Fruit fly (Drosophila melanogaster) whole organism, embryonic: ENCODE measurements around the gene GlcAT-P.

Source experiments
- Asciz ChIP-seq: fragments of 200-800 bp; sonication (Bioruptor generic); optimal IDR thresholded peaks from 2 replicates; lab custom pipeline; 2017; ENCODE audit warnings: missing biosample characterization, mild to moderate bottlenecking, missing genetic modification characterization, missing genetic modification reagents
- B-H2 ChIP-seq: fragments of 200-800 bp; sonication (Bioruptor generic); optimal IDR thresholded peaks from 2 replicates; lab custom pipeline; 2018; ENCODE audit warnings: missing biosample characterization, mild to moderate bottlenecking, missing genetic modification characterization
- BEAF-32 ChIP-seq: fragments of 200-800 bp; sonication (Bioruptor generic); optimal IDR thresholded peaks from 3 replicates; lab custom pipeline; 2017; ENCODE audit warnings: missing biosample characterization, missing genetic modification characterization, mild to moderate bottlenecking, moderate library complexity, missing genetic modification reagents
- CG10565 ChIP-seq: fragments of 200-800 bp; sonication (Bioruptor generic); optimal IDR thresholded peaks from 3 replicates; lab custom pipeline; 2016; ENCODE audit warnings: missing biosample characterization, mild to moderate bottlenecking, missing genetic modification characterization
- CG10654 ChIP-seq: fragments of 200-800 bp; sonication (Bioruptor generic); optimal IDR thresholded peaks from 2 replicates; lab custom pipeline; 2016; ENCODE audit warnings: missing biosample characterization, missing genetic modification characterization
- CG13424 ChIP-seq: fragments of 200-800 bp; sonication (Bioruptor generic); optimal IDR thresholded peaks from 2 replicates; lab custom pipeline; 2019; ENCODE audit warnings: missing biosample characterization, mild to moderate bottlenecking, missing genetic modification characterization, moderate library complexity
- CG14667 ChIP-seq: fragments of 200-800 bp; sonication (Bioruptor generic); IDR thresholded peaks from 2 replicates; pipeline ENCODE4 v1.3.6; 2022; ENCODE audit warnings: missing biosample characterization, missing genetic modification characterization
- CG17328 ChIP-seq: fragments of 200-800 bp; sonication (Bioruptor generic); IDR thresholded peaks from 2 replicates; pipeline ENCODE4 v1.3.6; 2022; ENCODE audit warnings: missing biosample characterization, missing genetic modification characterization
- CG18011 ChIP-seq: fragments of 200-800 bp; sonication (Bioruptor generic); optimal IDR thresholded peaks from 2 replicates; lab custom pipeline; 2017; ENCODE audit warnings: missing biosample characterization, missing genetic modification characterization, mild to moderate bottlenecking, moderate library complexity, missing genotype
- CG1832 ChIP-seq: fragments of 200-800 bp; sonication (Bioruptor generic); optimal IDR thresholded peaks from 2 replicates; lab custom pipeline; 2017; ENCODE audit warnings: missing biosample characterization, mild to moderate bottlenecking, missing genetic modification characterization, inconsistent platforms
- CG2875 ChIP-seq: fragments of 200-800 bp; sonication (Bioruptor generic); optimal IDR thresholded peaks from 2 replicates; lab custom pipeline; 2017; ENCODE audit warnings: missing biosample characterization, mild to moderate bottlenecking, missing genetic modification characterization, missing genetic modification reagents
- CG31441 ChIP-seq: fragments of 200-800 bp; sonication (Bioruptor generic); IDR thresholded peaks from 2 replicates; pipeline ENCODE4 v1.3.6; 2022; ENCODE audit warnings: missing biosample characterization, missing genetic modification characterization
- CG3163 ChIP-seq: fragments of 200-800 bp; sonication (Bioruptor generic); optimal IDR thresholded peaks from 3 replicates; lab custom pipeline; 2016; ENCODE audit warnings: missing biosample characterization, missing genetic modification characterization
- CG34376 ChIP-seq: fragments of 200-800 bp; sonication (Bioruptor generic); optimal IDR thresholded peaks from 2 replicates; lab custom pipeline; 2018; ENCODE audit warnings: missing biosample characterization, mild to moderate bottlenecking, missing genetic modification characterization
- CG7839 ChIP-seq: fragments of 200-800 bp; sonication (Bioruptor generic); optimal IDR thresholded peaks from 3 replicates; lab custom pipeline; 2018; ENCODE audit warnings: missing biosample characterization, mild to moderate bottlenecking, missing genetic modification characterization, moderate library complexity
- CG7987 ChIP-seq: fragments of 200-800 bp; sonication (Bioruptor generic); optimal IDR thresholded peaks from 2 replicates; lab custom pipeline; 2018; ENCODE audit warnings: missing biosample characterization, mild to moderate bottlenecking, missing genetic modification characterization, moderate library complexity
- CG8388 ChIP-seq: fragments of 200-800 bp; sonication (Bioruptor generic); optimal IDR thresholded peaks from 2 replicates; lab custom pipeline; 2019; ENCODE audit warnings: missing biosample characterization, mild to moderate bottlenecking, missing genetic modification characterization, moderate library complexity
- CG8765 ChIP-seq: fragments of 200-800 bp; sonication (Bioruptor generic); IDR thresholded peaks from 2 replicates; pipeline ENCODE4 v1.3.6; 2022; ENCODE audit warnings: missing biosample characterization, missing genetic modification characterization
- Dip3 ChIP-seq: fragments of 200-800 bp; sonication (Bioruptor generic); optimal IDR thresholded peaks from 3 replicates; lab custom pipeline; 2016; ENCODE audit warnings: missing biosample characterization, missing genetic modification characterization
- ERR ChIP-seq: fragments of 200-800 bp; sonication (Bioruptor generic); optimal IDR thresholded peaks from 2 replicates; lab custom pipeline; 2016; ENCODE audit warnings: missing biosample characterization, missing genetic modification characterization
- GATAe ChIP-seq: fragments of 200-800 bp; sonication (Bioruptor generic); conservative IDR thresholded peaks from 2 replicates; pipeline ENCODE4 v1.3.6; 2022; ENCODE audit warnings: missing biosample characterization, missing genetic modification characterization
- HLH4C ChIP-seq: fragments of 200-800 bp; sonication (Bioruptor generic); IDR thresholded peaks from 3 replicates; pipeline ENCODE4 v1.3.6; 2022; ENCODE audit warnings: missing biosample characterization, missing genetic modification characterization; ENCODE audit not compliant: partially characterized antibody
- Hey ChIP-seq: fragments of 200-800 bp; sonication (Bioruptor generic); optimal IDR thresholded peaks from 3 replicates; lab custom pipeline; 2018; ENCODE audit warnings: missing biosample characterization, mild to moderate bottlenecking, missing genetic modification characterization
- Hsf ChIP-seq: fragments of 200-800 bp; sonication (Bioruptor generic); optimal IDR thresholded peaks from 3 replicates; lab custom pipeline; 2016; ENCODE audit warnings: missing biosample characterization, missing genetic modification characterization
- MESR4 ChIP-seq: fragments of 200-800 bp; sonication (Bioruptor generic); optimal IDR thresholded peaks from 2 replicates; lab custom pipeline; 2018; ENCODE audit warnings: missing biosample characterization, mild to moderate bottlenecking, missing genetic modification characterization, moderate library complexity
- Myb ChIP-seq: fragments of 200-800 bp; sonication (Bioruptor generic); optimal IDR thresholded peaks from 2 replicates; lab custom pipeline; 2016; ENCODE audit warnings: missing biosample characterization, missing genetic modification characterization
- Nf-YB ChIP-seq: fragments of 200-800 bp; sonication (Bioruptor generic); optimal IDR thresholded peaks from 3 replicates; lab custom pipeline; 2019; ENCODE audit warnings: missing biosample characterization, mild to moderate bottlenecking, missing genetic modification characterization, moderate library complexity
- Opbp ChIP-seq: fragments of 200-800 bp; sonication (Bioruptor generic); IDR thresholded peaks from 3 replicates; pipeline ENCODE4 v1.3.6; 2022; ENCODE audit warnings: missing biosample characterization, missing genetic modification characterization; ENCODE audit not compliant: partially characterized antibody
- Pdp1 ChIP-seq, 2 experiments: fragments of 200-800 bp; sonication (Bioruptor generic); optimal IDR thresholded peaks; 3 replicates each; lab custom pipeline; 2016; ENCODE audit warnings: missing biosample characterization in 2 of 2, missing genetic modification characterization in 2 of 2, mild to moderate bottlenecking in 1 of 2, moderate library complexity in 1 of 2
- Poxn ChIP-seq: fragments of 200-800 bp; sonication (Bioruptor generic); IDR thresholded peaks from 2 replicates; pipeline ENCODE4 v1.3.6; 2022; ENCODE audit warnings: missing biosample characterization, missing genetic modification characterization
- Ssrp ChIP-seq: fragments of 200-800 bp; sonication (Bioruptor generic); optimal IDR thresholded peaks from 2 replicates; lab custom pipeline; 2018; ENCODE audit warnings: missing biosample characterization, mild to moderate bottlenecking, missing genetic modification characterization, moderate library complexity
- Trl ChIP-seq, 3 experiments: fragments of >200 bp in 2 of 3; fragments of 200-800 bp in 1 of 3; sonication (Bioruptor generic) in 1 of 3; optimal IDR thresholded peaks; 2 replicates in 1 of 3; 3 replicates in 2 of 3; lab custom pipeline; 2016 to 2017; ENCODE audit warnings: missing biosample characterization in 1 of 3, missing genetic modification characterization in 1 of 3
- al ChIP-seq: fragments of 200-800 bp; sonication (Bioruptor generic); IDR thresholded peaks from 2 replicates; pipeline ENCODE4 v1.3.6; 2022; ENCODE audit warnings: missing biosample characterization, missing genetic modification characterization
- cg ChIP-seq: fragments of 200-800 bp; sonication (Bioruptor generic); optimal IDR thresholded peaks from 3 replicates; lab custom pipeline; 2019; ENCODE audit warnings: missing biosample characterization, mild to moderate bottlenecking, missing genetic modification characterization, moderate library complexity
- chinmo ChIP-seq: fragments of 200-800 bp; sonication (Bioruptor generic); IDR thresholded peaks from 4 replicates; pipeline ENCODE4 v1.3.6; 2022; ENCODE audit warnings: missing biosample characterization, missing genetic modification characterization; ENCODE audit not compliant: partially characterized antibody
- chm ChIP-seq: fragments of 200-800 bp; sonication (Bioruptor generic); IDR thresholded peaks from 2 replicates; pipeline ENCODE4 v1.3.6; 2022; ENCODE audit warnings: missing biosample characterization, missing genetic modification characterization
- dan ChIP-seq: fragments of 200-800 bp; sonication (Bioruptor generic); IDR thresholded peaks from 2 replicates; pipeline ENCODE4 v1.3.6; 2022; ENCODE audit warnings: missing biosample characterization, missing genetic modification characterization
- dimm ChIP-seq: fragments of 200-800 bp; sonication (Bioruptor generic); IDR thresholded peaks from 2 replicates; pipeline ENCODE4 v1.3.6; 2022; ENCODE audit warnings: missing biosample characterization, missing genetic modification characterization
- dpn ChIP-seq, 2 experiments: fragments of 200-800 bp; sonication (Bioruptor generic); optimal IDR thresholded peaks; 3 replicates each; lab custom pipeline; 2016; ENCODE audit warnings: missing biosample characterization in 2 of 2, missing genetic modification characterization in 2 of 2
- eyg ChIP-seq: fragments of 200-800 bp; sonication (Bioruptor generic); optimal IDR thresholded peaks from 3 replicates; lab custom pipeline; 2016; ENCODE audit warnings: missing biosample characterization, missing genetic modification characterization
- insv ChIP-seq, 2 experiments: fragments of 200-800 bp; sonication (Bioruptor generic); optimal IDR thresholded peaks; 3 replicates each; lab custom pipeline; 2016 to 2018; ENCODE audit warnings: missing biosample characterization in 2 of 2, missing genetic modification characterization in 2 of 2
- kah ChIP-seq: fragments of 200-800 bp; sonication (Bioruptor generic); optimal IDR thresholded peaks from 2 replicates; lab custom pipeline; 2018; ENCODE audit warnings: missing biosample characterization, mild to moderate bottlenecking, missing genetic modification characterization
- kni ChIP-seq: fragments of 200-800 bp; sonication (Bioruptor generic); optimal IDR thresholded peaks from 3 replicates; lab custom pipeline; 2017; ENCODE audit warnings: mild to moderate bottlenecking, missing biosample characterization, missing genetic modification reagents, missing genetic modification characterization
- knrl ChIP-seq: fragments of 200-800 bp; sonication (Bioruptor generic); IDR thresholded peaks from 3 replicates; pipeline ENCODE4 v1.3.6; 2022; ENCODE audit warnings: missing biosample characterization, missing genetic modification characterization; ENCODE audit not compliant: partially characterized antibody
- nmo ChIP-seq: fragments of 200-800 bp; sonication (Bioruptor generic); optimal IDR thresholded peaks from 2 replicates; lab custom pipeline; 2018; ENCODE audit warnings: missing biosample characterization, mild to moderate bottlenecking, missing genetic modification characterization, moderate library complexity
- pan ChIP-seq, 4 experiments: fragments of >200 bp in 3 of 4; fragments of 200-800 bp in 1 of 4; sonication (Bioruptor generic) in 1 of 4; optimal IDR thresholded peaks in 3 of 4; IDR thresholded peaks in 1 of 4; 2 replicates each; pipeline versions ENCODE4 v1.3.6 to Lab custom; 2017 to 2022; ENCODE audit warnings: missing biosample characterization in 2 of 4, missing genetic modification characterization in 2 of 4, mixed read lengths in 1 of 4
- trh ChIP-seq: fragments of 200-800 bp; sonication (Bioruptor generic); optimal IDR thresholded peaks from 2 replicates; lab custom pipeline; 2016; ENCODE audit warnings: missing biosample characterization, missing genetic modification characterization

Gene GlcAT-P

DNA sequence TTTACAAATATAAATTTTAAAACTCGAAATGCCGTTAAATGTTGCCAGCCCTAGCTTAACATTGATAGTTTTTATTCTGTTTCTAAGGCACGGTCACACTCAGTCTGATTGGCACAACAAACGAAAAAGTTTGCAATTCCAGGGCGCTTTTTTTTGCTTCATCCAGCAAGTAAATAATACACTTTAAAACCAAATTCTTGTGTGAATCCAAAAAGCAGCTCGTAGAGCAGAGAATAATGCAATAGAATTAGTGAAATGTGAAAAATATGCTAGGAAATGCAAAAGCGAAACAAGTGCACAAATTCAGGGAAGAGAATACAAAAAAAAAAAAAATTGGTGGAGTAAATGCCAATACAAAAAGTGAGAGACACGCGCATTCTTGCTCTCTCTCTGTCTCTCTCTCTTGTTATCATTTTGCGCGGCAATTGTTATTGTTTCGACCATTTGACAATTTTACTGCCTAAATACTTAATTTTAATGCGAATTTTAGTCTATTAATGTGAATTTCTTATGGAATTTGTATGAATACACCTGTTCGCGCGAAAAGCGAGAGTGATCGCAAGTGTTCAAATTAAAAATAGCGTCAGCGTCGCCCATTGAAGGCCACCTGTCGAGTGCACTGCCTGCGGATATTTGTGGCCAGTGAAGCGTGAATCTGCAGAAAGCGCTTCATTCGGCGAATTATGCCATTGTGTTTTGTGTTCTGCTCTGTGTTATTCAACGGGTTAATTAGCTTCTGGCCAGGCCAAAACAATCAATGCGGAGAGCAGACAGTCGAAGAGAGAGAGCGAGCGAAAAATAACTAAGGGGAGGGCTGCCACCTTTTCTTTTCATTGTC, 17.3 kb upstream of the GlcAT-P start, which contains the start of gene CG42671 (continued):
- TF ChIP-seq kah (GFP tag; lab: Kevin White, UChicago), result peak; percentile 96
- TF ChIP-seq CG13424 (tag; lab: Kevin White, UChicago), result peak; percentile 3
- TF ChIP-seq CG7839 (tag; lab: Kevin White, UChicago), result peak; percentile 27
- no peak for TF ChIP-seq CG18011 (GFP tag; lab: Kevin White, UChicago)
- TF ChIP-seq Opbp (GFP tag; lab: Robert Waterston, UW), result no peak
- TF ChIP-seq CG14667 (GFP tag; lab: Robert Waterston, UW), result no peak
- no peak for TF ChIP-seq CG2875 (GFP tag; lab: Kevin White, UChicago)
- peak; percentile 16 for TF ChIP-seq BEAF-32 (GFP tag; lab: Kevin White, UChicago)
- TF ChIP-seq CG8388 (GFP tag; lab: Kevin White, UChicago), result no peak
- TF ChIP-seq Myb (GFP tag; lab: Kevin White, UChicago), result peak; percentile 93
- peak; percentile 32 for TF ChIP-seq nmo (GFP tag; lab: Kevin White, UChicago)
- TF ChIP-seq chm (GFP tag; lab: Robert Waterston, UW), result no peak
- no peak for TF ChIP-seq CG31441 (GFP tag; lab: Robert Waterston, UW)
- no peak for TF ChIP-seq dan (GFP tag; lab: Robert Waterston, UW)
- no peak for TF ChIP-seq cg (GFP tag; lab: Kevin White, UChicago)
- TF ChIP-seq Nf-YB, result no peak
- TF ChIP-seq Asciz, result no peak
- TF ChIP-seq CG17328 (GFP tag; lab: Robert Waterston, UW), result no peak
- TF ChIP-seq Trl (optimal IDR thresholded peaks at IDR 0.05; lab: Kevin White, UChicago), result peak; percentile 70 to 94
- no peak for TF ChIP-seq Trl (GFP tag; optimal IDR thresholded peaks at IDR 0.05; lab: Kevin White, UChicago)
- TF ChIP-seq Poxn (GFP tag; lab: Robert Waterston, UW), result no peak
- TF ChIP-seq knrl, result no peak
- TF ChIP-seq CG34376 (GFP tag; lab: Kevin White, UChicago), result peak; percentile 4
- TF ChIP-seq dpn (GFP tag; optimal IDR thresholded peaks at IDR 0.05; lab: Kevin White, UChicago), result no peak
- no peak for TF ChIP-seq CG1832 (GFP tag; lab: Kevin White, UChicago)
- no peak for TF ChIP-seq Hsf (GFP tag; lab: Kevin White, UChicago)
- no peak for TF ChIP-seq dimm
- peak; percentile 8 for TF ChIP-seq MESR4 (GFP tag; lab: Kevin White, UChicago)
- TF ChIP-seq eyg, result no peak
- TF ChIP-seq Ssrp (tag; lab: Kevin White, UChicago), result no peak
- no peak for TF ChIP-seq pan (optimal IDR thresholded peaks at IDR 0.05; lab: Kevin White, UChicago)
- no peak for TF ChIP-seq pan (GFP tag; optimal IDR thresholded peaks at IDR 0.05 in 1 of 2, IDR thresholded peaks at IDR 0.05 in 1 of 2)
- TF ChIP-seq Dip3 (GFP tag; lab: Kevin White, UChicago), result no peak
- no peak for TF ChIP-seq trh
- peak; percentile 40 for TF ChIP-seq B-H2 (GFP tag; lab: Kevin White, UChicago)
- TF ChIP-seq insv (GFP tag; optimal IDR thresholded peaks at IDR 0.05; lab: Kevin White, UChicago), result peak in 1 of 2 experiments; percentile 92
- no peak for TF ChIP-seq CG7987 (GFP tag; lab: Kevin White, UChicago)
- TF ChIP-seq CG3163, result no peak
- TF ChIP-seq kni (GFP tag; lab: Kevin White, UChicago), result no peak
- no peak for TF ChIP-seq GATAe
- no peak for TF ChIP-seq HLH4C
- no peak for TF ChIP-seq CG10565
- TF ChIP-seq al, result no peak
- TF ChIP-seq ERR (GFP tag; lab: Kevin White, UChicago), result no peak
- TF ChIP-seq Hey, result no peak
- peak; percentile 63; the same call in 2 of the 4 replicates for TF ChIP-seq chinmo (GFP tag; lab: Robert Waterston, UW)
- no peak for TF ChIP-seq CG10654 (GFP tag; lab: Kevin White, UChicago)
- TF ChIP-seq CG8765 (GFP tag; lab: Robert Waterston, UW), result no peak
- peak in 1 of 2 experiments; percentile 95 for TF ChIP-seq Pdp1 (GFP tag; optimal IDR thresholded peaks at IDR 0.05; lab: Kevin White, UChicago)
